Worm (Caenorhabditis elegans) whole organism, L4 larva: ENCODE measurements around the gene hrg-1.
A peak's percentile ranks its signal among the peaks of the same experiment; 100 is the strongest.

Experiments used
- T20F7.1 ChIP-seq: fragments of 200-800 bp; sonication (Bioruptor generic); optimal IDR thresholded peaks from 2 replicates; lab custom pipeline; 2018; ENCODE audit warnings: mild to moderate bottlenecking, missing genetic modification characterization, missing compliant biosample characterization
- T26A8.4 ChIP-seq: fragments of 200-800 bp; sonication (Bioruptor generic); IDR thresholded peaks from 2 replicates; pipeline ENCODE4 v1.3.6; 2022; ENCODE audit warnings: missing genetic modification characterization, missing compliant biosample characterization
- Y48G9A.11 ChIP-seq: fragments of 200-800 bp; sonication (Bioruptor generic); IDR thresholded peaks from 2 replicates; pipeline ENCODE4 v1.3.6; 2022; ENCODE audit warnings: missing genetic modification reagents, missing genetic modification characterization, missing compliant biosample characterization
- aha-1 ChIP-seq: fragments of 150-350 bp; peaks from one replicate; lab custom pipeline; 2014; ENCODE audit warnings: missing biosample characterization, missing genetic modification characterization
- ama-1 ChIP-seq: fragments of 150-350 bp; optimal IDR thresholded peaks from 2 replicates; lab custom pipeline; 2014; ENCODE audit warnings: inconsistent platforms, mixed read lengths
- arid-1 ChIP-seq: fragments of 200-800 bp; sonication (Bioruptor generic); conservative IDR thresholded peaks from 2 replicates; pipeline ENCODE4 v1.3.6; 2022; ENCODE audit warnings: missing genetic modification reagents, missing genetic modification characterization, missing compliant biosample characterization
- ceh-20 ChIP-seq: fragments of 200-800 bp; sonication (Bioruptor generic); IDR thresholded peaks from 2 replicates; pipeline ENCODE4 v1.3.6; 2022; ENCODE audit warnings: missing genetic modification reagents, missing genetic modification characterization, missing compliant biosample characterization
- daf-16 ChIP-seq, 3 experiments: sonication (generic microtip); optimal IDR thresholded peaks; 2 replicates each; lab custom pipeline; 2016 to 2017; ENCODE audit warnings: missing genetic modification characterization in 3 of 3, missing genetic modification reagents in 3 of 3, mild to moderate bottlenecking in 2 of 3, missing compliant biosample characterization in 2 of 3, missing biosample characterization in 1 of 3, moderate library complexity in 1 of 3
- dmd-6 ChIP-seq: fragments of 200-800 bp; sonication (Bioruptor generic); IDR thresholded peaks from 2 replicates; pipeline ENCODE4 v1.3.6; 2022; ENCODE audit warnings: missing genetic modification reagents, missing genetic modification characterization, missing compliant biosample characterization
- dve-1 ChIP-seq: sonication (generic microtip); optimal IDR thresholded peaks from 2 replicates; lab custom pipeline; 2017; ENCODE audit warnings: antibody characterized with exemption, mild to moderate bottlenecking, missing genetic modification characterization, missing compliant biosample characterization; ENCODE audit not compliant: insufficient read depth
- hif-1 ChIP-seq, 2 experiments: sonication (generic microtip); optimal IDR thresholded peaks; 2 replicates each; lab custom pipeline; 2016 to 2017; ENCODE audit warnings: missing compliant biosample characterization in 2 of 2, missing genetic modification characterization in 2 of 2, missing genetic modification reagents in 2 of 2, missing genotype in 2 of 2, mild to moderate bottlenecking in 1 of 2
- hlh-11 ChIP-seq: fragments of 200-800 bp; sonication (Bioruptor generic); optimal IDR thresholded peaks from 2 replicates; lab custom pipeline; 2018; ENCODE audit warnings: mild to moderate bottlenecking, missing genetic modification characterization, missing compliant biosample characterization
- hlh-30 ChIP-seq: sonication (generic microtip); optimal IDR thresholded peaks from 2 replicates; lab custom pipeline; 2017; ENCODE audit warnings: antibody characterized with exemption, mild to moderate bottlenecking, missing genetic modification characterization, missing compliant biosample characterization; ENCODE audit not compliant: insufficient read depth
- hmg-1.1 ChIP-seq: fragments of 200-800 bp; sonication (Bioruptor generic); IDR thresholded peaks from 2 replicates; pipeline ENCODE4 v1.3.6; 2022; ENCODE audit warnings: missing genetic modification reagents, missing genetic modification characterization, missing compliant biosample characterization
- jun-1 ChIP-seq: fragments of 150-350 bp; optimal IDR thresholded peaks from 2 replicates; lab custom pipeline; 2014; ENCODE audit warnings: missing biosample characterization, missing genetic modification reagents, missing genetic modification characterization
- lim-7 ChIP-seq: fragments of 200-800 bp; sonication (Bioruptor generic); IDR thresholded peaks from 2 replicates; pipeline ENCODE4 v1.3.6; 2022; ENCODE audit warnings: missing genetic modification characterization, missing compliant biosample characterization
- lin-1 ChIP-seq: fragments of 200-800 bp; sonication (Bioruptor generic); IDR thresholded peaks from 2 replicates; pipeline ENCODE4 v1.3.6; 2022; ENCODE audit warnings: missing genetic modification reagents, missing genetic modification characterization, missing compliant biosample characterization
- lin-13 ChIP-seq: fragments of 150-350 bp; optimal IDR thresholded peaks from 2 replicates; lab custom pipeline; 2014; ENCODE audit warnings: missing biosample characterization, missing genetic modification reagents, missing genetic modification characterization
- lin-15B ChIP-seq: fragments of 150-350 bp; sonication (generic microtip); optimal IDR thresholded peaks from 3 replicates; lab custom pipeline; 2014; ENCODE audit warnings: missing biosample characterization, missing genetic modification characterization
- lir-3 ChIP-seq: sonication (generic microtip); optimal IDR thresholded peaks from 2 replicates; lab custom pipeline; 2016; ENCODE audit warnings: mild to moderate bottlenecking, missing genetic modification characterization, missing compliant biosample characterization
- lsy-2 ChIP-seq, 2 experiments: fragments of 150-350 bp in 1 of 2; sonication (generic microtip) in 1 of 2; optimal IDR thresholded peaks; 2 replicates each; lab custom pipeline; 2014 to 2017; ENCODE audit warnings: missing biosample characterization in 2 of 2, missing genetic modification characterization in 2 of 2
- mdl-1 ChIP-seq, 2 experiments: fragments of 150-350 bp in 1 of 2; sonication (generic microtip) in 1 of 2; optimal IDR thresholded peaks; 2 replicates each; lab custom pipeline; 2014 to 2017; ENCODE audit warnings: missing biosample characterization in 2 of 2, missing genetic modification characterization in 2 of 2
- mdt-29 ChIP-seq: fragments of 200-800 bp; sonication (Bioruptor generic); IDR thresholded peaks from 2 replicates; pipeline ENCODE4 v1.3.6; 2022; ENCODE audit warnings: missing genetic modification reagents, missing genetic modification characterization, missing compliant biosample characterization
- mep-1 ChIP-seq: fragments of 150-350 bp; sonication (generic microtip); optimal IDR thresholded peaks from 3 replicates; lab custom pipeline; 2014; ENCODE audit warnings: missing biosample characterization, missing genetic modification characterization
- nhr-102 ChIP-seq: sonication (generic microtip); optimal IDR thresholded peaks from 2 replicates; lab custom pipeline; 2016; ENCODE audit warnings: mild to moderate bottlenecking, missing genetic modification characterization, moderate library complexity, missing compliant biosample characterization
- nhr-11 ChIP-seq: fragments of 150-350 bp; optimal IDR thresholded peaks from 2 replicates; lab custom pipeline; 2014; ENCODE audit warnings: missing biosample characterization, missing genetic modification characterization
- nhr-237 ChIP-seq: sonication (generic microtip); optimal IDR thresholded peaks from 2 replicates; lab custom pipeline; 2017; ENCODE audit warnings: missing biosample characterization, missing genetic modification characterization
- nhr-28 ChIP-seq: fragments of 150-350 bp; optimal IDR thresholded peaks from 2 replicates; lab custom pipeline; 2014; ENCODE audit warnings: missing biosample characterization, missing genetic modification characterization
- nhr-48 ChIP-seq: sonication (generic microtip); optimal IDR thresholded peaks from 2 replicates; lab custom pipeline; 2016; ENCODE audit warnings: mild to moderate bottlenecking, missing genetic modification characterization, missing compliant biosample characterization
- nhr-6 ChIP-seq: fragments of 150-350 bp; optimal IDR thresholded peaks from 2 replicates; lab custom pipeline; 2014; ENCODE audit warnings: missing biosample characterization, missing genetic modification characterization
- nhr-77 ChIP-seq: fragments of 150-350 bp; optimal IDR thresholded peaks from 2 replicates; lab custom pipeline; 2014; ENCODE audit warnings: missing biosample characterization, missing genetic modification characterization
- php-3 ChIP-seq: fragments of 200-800 bp; sonication (Bioruptor generic); IDR thresholded peaks from 2 replicates; pipeline ENCODE4 v1.3.6; 2022; ENCODE audit warnings: missing genetic modification reagents, missing genetic modification characterization, missing compliant biosample characterization
- rbr-2 ChIP-seq: sonication (generic microtip); optimal IDR thresholded peaks from 2 replicates; lab custom pipeline; 2016; ENCODE audit warnings: missing genotype, missing genetic modification characterization, missing compliant biosample characterization
- saeg-2 ChIP-seq: fragments of 200-800 bp; sonication (Bioruptor generic); IDR thresholded peaks from 2 replicates; pipeline ENCODE4 v1.3.6; 2022; ENCODE audit warnings: missing genetic modification reagents, missing genetic modification characterization, missing compliant biosample characterization
- set-16 ChIP-seq: fragments of 200-800 bp; sonication (Bioruptor generic); IDR thresholded peaks from 2 replicates; pipeline ENCODE4 v1.3.6; 2022; ENCODE audit warnings: missing genetic modification reagents, missing genetic modification characterization, missing compliant biosample characterization
- spr-1 ChIP-seq: sonication (generic microtip); optimal IDR thresholded peaks from 2 replicates; lab custom pipeline; 2016; ENCODE audit warnings: mild to moderate bottlenecking, missing genetic modification characterization, missing compliant biosample characterization
- tag-97 ChIP-seq: fragments of 200-800 bp; sonication (Bioruptor generic); IDR thresholded peaks from 2 replicates; pipeline ENCODE4 v1.3.6; 2022; ENCODE audit warnings: missing genetic modification characterization, missing compliant biosample characterization
- unc-39 ChIP-seq: sonication (generic microtip); optimal IDR thresholded peaks from 2 replicates; lab custom pipeline; 2017; ENCODE audit warnings: missing biosample characterization, missing genetic modification characterization
- unc-62 ChIP-seq, 3 experiments: fragments of 150-350 bp in 1 of 3; sonication (generic microtip); optimal IDR thresholded peaks in 2 of 3; peaks in 1 of 3; 1 replicate in 1 of 3; 2 replicates in 2 of 3; lab custom pipeline; 2014 to 2017; ENCODE audit warnings: missing biosample characterization in 3 of 3, missing genetic modification characterization in 3 of 3, missing genetic modification reagents in 3 of 3, missing genotype in 1 of 3
- vab-7 ChIP-seq: fragments of 200-800 bp; sonication (Bioruptor generic); IDR thresholded peaks from 2 replicates; pipeline ENCODE4 v1.3.6; 2022; ENCODE audit warnings: missing genetic modification reagents, missing genetic modification characterization, missing compliant biosample characterization
- zag-1 ChIP-seq: fragments of 150-350 bp; optimal IDR thresholded peaks from 2 replicates; lab custom pipeline; 2014; ENCODE audit warnings: missing biosample characterization, missing genetic modification characterization
- zip-11 ChIP-seq: fragments of 200-800 bp; sonication (Bioruptor generic); IDR thresholded peaks from 2 replicates; pipeline ENCODE4 v1.3.6; 2022; ENCODE audit warnings: missing genetic modification characterization, missing compliant biosample characterization
- ztf-11 ChIP-seq: fragments of 150-350 bp; optimal IDR thresholded peaks from 2 replicates; lab custom pipeline; 2014; ENCODE audit warnings: missing biosample characterization, missing genetic modification characterization

hrg-1 gene

DNA sequence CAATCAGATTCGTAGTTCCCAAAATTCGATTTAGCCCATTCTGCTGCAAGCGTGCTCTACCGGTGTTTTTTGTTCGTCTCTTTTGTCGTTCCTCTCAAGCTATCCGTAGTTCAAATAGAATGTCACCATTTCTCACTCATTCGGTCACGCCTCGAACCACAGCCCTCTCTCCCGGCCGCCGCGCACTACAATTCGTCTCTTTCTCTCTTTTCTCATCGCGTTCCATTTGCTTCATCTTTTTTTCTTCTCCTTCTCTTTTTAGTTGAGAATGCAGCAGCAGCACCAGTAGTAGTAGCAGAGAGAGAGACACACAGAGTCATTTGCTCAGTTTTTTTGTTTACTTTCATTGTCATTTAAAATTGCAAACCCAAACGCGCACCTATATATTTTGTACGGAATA lies at the start of gene hrg-1 (continued):
- TF ChIP-seq hlh-30 (tag; lab: Kevin White, UChicago) (peak; percentile 89), lsy-2 (tag; optimal IDR thresholded peaks at IDR 0.05; lab: Kevin White, UChicago) (peak; percentile 28 to 70)

DNA sequence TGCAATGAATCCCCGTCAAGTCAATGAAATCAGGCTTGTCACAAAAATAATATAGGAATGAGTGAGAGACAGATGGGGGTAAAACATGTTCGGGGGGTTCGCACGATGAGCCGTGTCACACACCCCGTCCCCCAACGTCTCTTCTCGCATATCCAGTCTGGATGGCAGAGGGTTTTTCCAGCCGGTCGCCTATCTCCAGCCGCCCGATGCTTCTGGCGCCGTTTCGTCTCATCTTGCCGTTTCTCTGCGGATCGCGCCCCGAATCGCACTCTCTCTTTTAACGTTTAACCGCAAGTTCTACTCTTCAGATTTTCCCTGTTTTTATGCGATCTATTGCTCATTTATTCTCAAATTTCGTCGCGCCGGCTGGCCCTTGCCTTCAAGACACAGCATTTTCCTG lies 45.9 kb upstream of the hrg-1 start:
- TF ChIP-seq vab-7 (GFP tag; lab: Robert Waterston, UW), result no peak
- TF ChIP-seq hlh-30 (tag; lab: Kevin White, UChicago), result no peak
- TF ChIP-seq saeg-2 (GFP tag; lab: Robert Waterston, UW), result no peak
- TF ChIP-seq set-16 (GFP tag; lab: Robert Waterston, UW), result peak; percentile 85
- no peak for TF ChIP-seq lin-1 (GFP tag; lab: Robert Waterston, UW)

ce11 chrX:4021967-4022366 lies 5.9 kb upstream of the hrg-1 start, which contains the start of gene acr-10:
acr-10 (plus strand) TSS chrX:4022267.
- TF ChIP-seq jun-1 (no peak), nhr-102 (tag; lab: Kevin White, UChicago) (peak; percentile 16), T26A8.4 (no peak), php-3 (GFP tag; lab: Robert Waterston, UW) (no peak), unc-39 (tag; lab: Kevin White, UChicago) (no peak), aha-1 (peak; percentile 74), nhr-11 (tag; lab: Kevin White, UChicago) (no peak), lim-7 (no peak), spr-1 (tag; lab: Kevin White, UChicago) (no peak), ztf-11 (no peak), zip-11 (GFP tag; lab: Robert Waterston, UW) (no peak)

DNA sequence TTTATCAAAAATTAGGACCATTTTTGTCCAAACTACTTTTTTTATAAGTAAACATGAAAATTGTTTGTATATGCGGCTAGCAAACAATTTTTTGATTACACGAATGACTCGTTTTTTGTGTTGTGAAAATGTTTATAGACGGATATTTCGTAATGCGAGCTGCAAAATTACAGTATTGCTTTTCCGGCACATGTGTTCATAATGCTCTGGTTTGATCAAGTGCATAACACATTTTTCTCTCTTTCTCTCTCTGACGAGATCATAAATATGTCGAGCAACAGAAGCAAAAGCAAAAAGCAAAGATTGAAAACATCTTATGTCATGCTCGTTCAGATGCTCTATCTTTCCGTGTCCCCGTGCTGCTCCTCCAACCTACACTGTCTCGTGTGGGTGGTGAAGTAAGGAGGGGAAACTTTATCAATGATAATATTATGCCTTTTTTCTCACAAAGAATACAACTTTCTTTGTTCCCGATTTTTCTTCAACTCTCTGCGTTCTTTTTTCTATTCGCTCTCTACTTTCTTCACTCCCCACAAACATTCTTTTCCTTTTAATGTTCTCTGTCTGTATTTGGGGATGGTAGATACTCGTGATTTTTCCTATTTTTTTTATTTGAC lies 2.7 kb upstream of the hrg-1 start:
- peak in 1 of 2 experiments; percentile 4 for TF ChIP-seq daf-16 (GFP tag; optimal IDR thresholded peaks at IDR 0.05; lab: Kevin White, UChicago)
- peak; percentile 88 for TF ChIP-seq daf-16 (tag; optimal IDR thresholded peaks at IDR 0.05; lab: Kevin White, UChicago)
- TF ChIP-seq zag-1 (tag; lab: Kevin White, UChicago), result no peak
- TF ChIP-seq nhr-28 (tag; lab: Kevin White, UChicago), result peak; percentile 98
- no peak for TF ChIP-seq nhr-237 (tag; lab: Kevin White, UChicago)
- TF ChIP-seq nhr-6 (tag; lab: Kevin White, UChicago), result peak; percentile 28
- TF ChIP-seq T20F7.1, result peak; percentile 18
- TF ChIP-seq ama-1 (lab: Kevin White, UChicago), result no peak
- no peak for TF ChIP-seq tag-97 (GFP tag; lab: Robert Waterston, UW)
- 0 out of 2 replicates have a peak, but pooled peaks have one; percentile 31 for TF ChIP-seq lin-1 (GFP tag; lab: Robert Waterston, UW)
- TF ChIP-seq lin-15B (tag; lab: Kevin White, UChicago), result no peak
- TF ChIP-seq mdt-29, result no peak
- no peak for TF ChIP-seq lir-3 (tag; lab: Kevin White, UChicago)
- peak; percentile 23; the same call in 1 of the 2 replicates for TF ChIP-seq hmg-1.1 (GFP tag; lab: Robert Waterston, UW)
- no peak for TF ChIP-seq Y48G9A.11
- peak in 1 of 2 experiments; percentile 79 for TF ChIP-seq unc-62 (GFP tag; optimal IDR thresholded peaks at IDR 0.05 in 1 of 2; lab: Kevin White, UChicago)
- TF ChIP-seq unc-62 (tag; optimal IDR thresholded peaks at IDR 0.05; lab: Kevin White, UChicago), result no peak
- no peak for TF ChIP-seq rbr-2 (tag; lab: Kevin White, UChicago)
- peak; percentile 36 for TF ChIP-seq mep-1 (tag; lab: Kevin White, UChicago)
- TF ChIP-seq hlh-11 (tag; lab: Kevin White, UChicago), result peak; percentile 86
- TF ChIP-seq ztf-11, result no peak
- peak; percentile 64 for TF ChIP-seq nhr-48
- peak; percentile 83 for TF ChIP-seq dve-1 (tag; lab: Kevin White, UChicago)
- peak in 1 of 2 experiments; percentile 6 for TF ChIP-seq lsy-2 (tag; optimal IDR thresholded peaks at IDR 0.05; lab: Kevin White, UChicago)
- TF ChIP-seq nhr-77 (tag; lab: Kevin White, UChicago), result peak; percentile 83
- no peak for TF ChIP-seq lin-13 (GFP tag; lab: Kevin White, UChicago)
- TF ChIP-seq aha-1, result peak; percentile 93
- TF ChIP-seq php-3 (GFP tag; lab: Robert Waterston, UW), result 0 out of 2 replicates have a peak, but pooled peaks have one; percentile 24
- peak; percentile 68 for TF ChIP-seq dmd-6 (GFP tag; lab: Robert Waterston, UW)
- peak in 1 of 2 experiments; percentile 42 for TF ChIP-seq mdl-1 (tag; optimal IDR thresholded peaks at IDR 0.05; lab: Kevin White, UChicago)
- TF ChIP-seq ceh-20 (GFP tag; lab: Robert Waterston, UW), result no peak
- no peak for TF ChIP-seq arid-1 (GFP tag; lab: Robert Waterston, UW)
- TF ChIP-seq hlh-30 (tag; lab: Kevin White, UChicago), result peak; percentile 82
- TF ChIP-seq hif-1 (tag; optimal IDR thresholded peaks at IDR 0.05; lab: Kevin White, UChicago), result peak in 1 of 2 experiments; percentile 34
